Worm (Caenorhabditis elegans): ENCODE results near the gene W09G12.10.

The W09G12.10 gene

ce11 chrIV:1215536-1215935 is 5.6 kb downstream of the W09G12.10 start:
- TF ChIP-seq ceh-36 (tag; optimal IDR thresholded peaks at IDR 0.05), result no peak
- TF ChIP-seq scrt-1 (GFP tag; IDR thresholded peaks at IDR 0.05), result no peak
- TF ChIP-seq pes-1 (GFP tag; IDR thresholded peaks at IDR 0.05), result no peak
- TF ChIP-seq ets-7 (tag; optimal IDR thresholded peaks at IDR 0.05), result no peak
- no peak for TF ChIP-seq ama-1 (optimal IDR thresholded peaks at IDR 0.05)
- TF ChIP-seq flt-1 (GFP tag; IDR thresholded peaks at IDR 0.05), result no peak
- TF ChIP-seq tra-4 (tag; optimal IDR thresholded peaks at IDR 0.05), result no peak
- TF ChIP-seq hmg-4 (GFP tag; optimal IDR thresholded peaks at IDR 0.05), result no peak
- no peak for TF ChIP-seq hmbx-1 (tag; optimal IDR thresholded peaks at IDR 0.05)
- TF ChIP-seq hnd-1 (tag; optimal IDR thresholded peaks at IDR 0.05), result no peak
- TF ChIP-seq F13C5.2 (tag; optimal IDR thresholded peaks at IDR 0.05), result no peak
- TF ChIP-seq aly-1 (tag; optimal IDR thresholded peaks at IDR 0.05), result no peak
- TF ChIP-seq ceh-13 (GFP tag; optimal IDR thresholded peaks at IDR 0.05), result no peak
- TF ChIP-seq tbx-37 (GFP tag; conservative IDR thresholded peaks at IDR 0.05), result no peak
- no peak for TF ChIP-seq B0310.2 (tag; optimal IDR thresholded peaks at IDR 0.05)
- TF ChIP-seq sea-1 (GFP tag; conservative IDR thresholded peaks at IDR 0.05), result no peak
- no peak for TF ChIP-seq tbx-11 (GFP tag; IDR thresholded peaks at IDR 0.05)

- no peak for TF ChIP-seq hmbx-1 (tag; optimal IDR thresholded peaks at IDR 0.05)
- no peak for TF ChIP-seq scrt-1 (GFP tag; IDR thresholded peaks at IDR 0.05)
- TF ChIP-seq flt-1 (GFP tag; IDR thresholded peaks at IDR 0.05), result no peak
- no peak for TF ChIP-seq tbx-11 (GFP tag; IDR thresholded peaks at IDR 0.05)
- TF ChIP-seq hnd-1 (tag; optimal IDR thresholded peaks at IDR 0.05), result no peak
- TF ChIP-seq tra-4 (tag; optimal IDR thresholded peaks at IDR 0.05), result no peak
- no peak for TF ChIP-seq ceh-13 (GFP tag; optimal IDR thresholded peaks at IDR 0.05)
- TF ChIP-seq pes-1 (GFP tag; IDR thresholded peaks at IDR 0.05), result no peak
- no peak for TF ChIP-seq ama-1 (optimal IDR thresholded peaks at IDR 0.05)
- TF ChIP-seq sea-1 (GFP tag; conservative IDR thresholded peaks at IDR 0.05), result no peak
- TF ChIP-seq F13C5.2 (tag; optimal IDR thresholded peaks at IDR 0.05), result no peak
Measured at ce11 chrIV:1213192-1213591, 7.9 kb downstream of the W09G12.10 start.

ce11 chrIV:1212357-1212756 is 8.7 kb downstream of the W09G12.10 start:
- TF ChIP-seq aly-1 (tag; optimal IDR thresholded peaks at IDR 0.05) (no peak), sea-1 (GFP tag; conservative IDR thresholded peaks at IDR 0.05) (no peak), pes-1 (GFP tag; IDR thresholded peaks at IDR 0.05) (no peak), hmg-4 (GFP tag; optimal IDR thresholded peaks at IDR 0.05) (no peak), ama-1 (optimal IDR thresholded peaks at IDR 0.05) (no peak), scrt-1 (GFP tag; IDR thresholded peaks at IDR 0.05) (no peak), flt-1 (GFP tag; IDR thresholded peaks at IDR 0.05) (no peak), ceh-36 (tag; optimal IDR thresholded peaks at IDR 0.05) (no peak)

- TF ChIP-seq tbx-37 (GFP tag; conservative IDR thresholded peaks at IDR 0.05), result no peak
- no peak for TF ChIP-seq ceh-13 (GFP tag; optimal IDR thresholded peaks at IDR 0.05)
- TF ChIP-seq hmbx-1 (tag; optimal IDR thresholded peaks at IDR 0.05), result no peak
- no peak for TF ChIP-seq ets-7 (tag; optimal IDR thresholded peaks at IDR 0.05)
- no peak for TF ChIP-seq hmg-4 (GFP tag; optimal IDR thresholded peaks at IDR 0.05)
- TF ChIP-seq tra-4 (tag; optimal IDR thresholded peaks at IDR 0.05), result no peak
- no peak for TF ChIP-seq aly-1 (tag; optimal IDR thresholded peaks at IDR 0.05)
- TF ChIP-seq sea-1 (GFP tag; conservative IDR thresholded peaks at IDR 0.05), result no peak
- TF ChIP-seq flt-1 (GFP tag; IDR thresholded peaks at IDR 0.05), result no peak
- TF ChIP-seq tbx-11 (GFP tag; IDR thresholded peaks at IDR 0.05), result no peak
- no peak for TF ChIP-seq B0310.2 (tag; optimal IDR thresholded peaks at IDR 0.05)
- TF ChIP-seq ama-1 (optimal IDR thresholded peaks at IDR 0.05), result no peak
- no peak for TF ChIP-seq hnd-1 (tag; optimal IDR thresholded peaks at IDR 0.05)
- no peak for TF ChIP-seq F13C5.2 (tag; optimal IDR thresholded peaks at IDR 0.05)
- no peak for TF ChIP-seq ceh-36 (tag; optimal IDR thresholded peaks at IDR 0.05)
- TF ChIP-seq pes-1 (GFP tag; IDR thresholded peaks at IDR 0.05), result no peak
- no peak for TF ChIP-seq scrt-1 (GFP tag; IDR thresholded peaks at IDR 0.05)
Measured at ce11 chrIV:1211902-1212301, 9.2 kb downstream of the W09G12.10 start.

- TF ChIP-seq pes-1 (GFP tag; IDR thresholded peaks at IDR 0.05), result no peak
- no peak for TF ChIP-seq hmbx-1 (tag; optimal IDR thresholded peaks at IDR 0.05)
- TF ChIP-seq sea-1 (GFP tag; conservative IDR thresholded peaks at IDR 0.05), result no peak
Measured at ce11 chrIV:1209813-1210212, 11.3 kb downstream of the W09G12.10 start.

- TF ChIP-seq pes-1 (GFP tag; IDR thresholded peaks at IDR 0.05) (no peak), tbx-11 (GFP tag; IDR thresholded peaks at IDR 0.05) (no peak), scrt-1 (GFP tag; IDR thresholded peaks at IDR 0.05) (no peak), tbx-37 (GFP tag; conservative IDR thresholded peaks at IDR 0.05) (no peak), aly-1 (tag; optimal IDR thresholded peaks at IDR 0.05) (no peak), sea-1 (GFP tag; conservative IDR thresholded peaks at IDR 0.05) (no peak), ets-7 (tag; optimal IDR thresholded peaks at IDR 0.05) (no peak), hnd-1 (tag; optimal IDR thresholded peaks at IDR 0.05) (no peak), hmbx-1 (tag; optimal IDR thresholded peaks at IDR 0.05) (no peak), ama-1 (optimal IDR thresholded peaks at IDR 0.05) (no peak), ceh-36 (tag; optimal IDR thresholded peaks at IDR 0.05) (no peak)
Measured at ce11 chrIV:1209320-1209719, 11.8 kb downstream of the W09G12.10 start.

ce11 chrIV:1207980-1208379 is 13.1 kb downstream of the W09G12.10 start, which contains the start of gene dsl-1:
dsl-1 (minus strand) TSS chrIV:1208080.
- no peak for TF ChIP-seq ets-7 (tag; optimal IDR thresholded peaks at IDR 0.05)
- no peak for TF ChIP-seq ceh-13 (GFP tag; optimal IDR thresholded peaks at IDR 0.05)
- no peak for TF ChIP-seq sea-1 (GFP tag; conservative IDR thresholded peaks at IDR 0.05)
- TF ChIP-seq F13C5.2 (tag; optimal IDR thresholded peaks at IDR 0.05), result no peak
- TF ChIP-seq scrt-1 (GFP tag; IDR thresholded peaks at IDR 0.05), result no peak
- TF ChIP-seq hmg-4 (GFP tag; optimal IDR thresholded peaks at IDR 0.05), result no peak
- TF ChIP-seq ceh-36 (tag; optimal IDR thresholded peaks at IDR 0.05), result no peak
- no peak for TF ChIP-seq tra-4 (tag; optimal IDR thresholded peaks at IDR 0.05)
- no peak for TF ChIP-seq B0310.2 (tag; optimal IDR thresholded peaks at IDR 0.05)
- TF ChIP-seq aly-1 (tag; optimal IDR thresholded peaks at IDR 0.05), result no peak
- TF ChIP-seq tbx-37 (GFP tag; conservative IDR thresholded peaks at IDR 0.05), result no peak
- no peak for TF ChIP-seq ama-1 (optimal IDR thresholded peaks at IDR 0.05)
- no peak for TF ChIP-seq hmbx-1 (tag; optimal IDR thresholded peaks at IDR 0.05)
- no peak for TF ChIP-seq flt-1 (GFP tag; IDR thresholded peaks at IDR 0.05)
- TF ChIP-seq tbx-11 (GFP tag; IDR thresholded peaks at IDR 0.05), result no peak
- TF ChIP-seq hnd-1 (tag; optimal IDR thresholded peaks at IDR 0.05), result no peak
- TF ChIP-seq pes-1 (GFP tag; IDR thresholded peaks at IDR 0.05), result no peak

Data from whole organism, early embryonic.